Worm (Caenorhabditis elegans) whole organism, L1 larva: ENCODE measurements around the gene ippk-1.

Experiments
- F16B12.6 ChIP-seq: fragments of 150-350 bp; optimal IDR thresholded peaks from 2 replicates; lab custom pipeline; 2014; ENCODE audit warnings: missing biosample characterization, missing genetic modification characterization
- aha-1 ChIP-seq: fragments of 150-350 bp; optimal IDR thresholded peaks from 2 replicates; lab custom pipeline; 2014; ENCODE audit warnings: missing biosample characterization, missing genetic modification characterization
- ama-1 ChIP-seq: fragments of 150-350 bp; optimal IDR thresholded peaks from 2 replicates; lab custom pipeline; 2014
- blmp-1 ChIP-seq: fragments of 150-350 bp; optimal IDR thresholded peaks from 2 replicates; lab custom pipeline; 2014; ENCODE audit warnings: missing biosample characterization, missing genetic modification characterization
- ceh-82 ChIP-seq, 3 experiments: fragments of 150-350 bp in 1 of 3; sonication (generic microtip) in 2 of 3; optimal IDR thresholded peaks; 2 replicates each; lab custom pipeline; 2014 to 2017; ENCODE audit warnings: missing biosample characterization in 3 of 3, missing genetic modification characterization in 3 of 3
- ceh-90 ChIP-seq: sonication (generic microtip); optimal IDR thresholded peaks from 2 replicates; lab custom pipeline; 2016; ENCODE audit warnings: missing genetic modification characterization, missing compliant biosample characterization
- dpl-1 ChIP-seq, 3 experiments: fragments of 150-350 bp in 2 of 3; sonication (generic microtip) in 1 of 3; optimal IDR thresholded peaks; 2 replicates each; lab custom pipeline; 2014 to 2017; ENCODE audit warnings: missing biosample characterization in 3 of 3, missing genetic modification characterization in 3 of 3, missing genetic modification reagents in 3 of 3
- efl-1 ChIP-seq, 4 experiments: fragments of 150-350 bp; optimal IDR thresholded peaks in 3 of 4; peaks in 1 of 4; 1 replicate in 1 of 4; 2 replicates in 3 of 4; lab custom pipeline; 2014; ENCODE audit warnings: missing biosample characterization in 2 of 4, missing genetic modification characterization in 2 of 4, missing genetic modification reagents in 2 of 4
- efl-3 ChIP-seq: fragments of 200-800 bp; sonication (Bioruptor generic); optimal IDR thresholded peaks from 2 replicates; lab custom pipeline; 2018; ENCODE audit warnings: mild to moderate bottlenecking, missing genetic modification characterization, missing compliant biosample characterization
- egl-27 ChIP-seq, 2 experiments: fragments of 150-350 bp in 1 of 2; sonication (generic microtip); optimal IDR thresholded peaks; 3 replicates each; lab custom pipeline; 2017 to 2018; ENCODE audit warnings: missing biosample characterization in 2 of 2, missing genetic modification characterization in 2 of 2, missing genetic modification reagents in 2 of 2
- elt-2 ChIP-seq: sonication (generic microtip); optimal IDR thresholded peaks from 2 replicates; lab custom pipeline; 2016; ENCODE audit warnings: missing genetic modification characterization, mild to moderate bottlenecking, inconsistent platforms, missing compliant biosample characterization, missing genetic modification reagents
- elt-3 ChIP-seq, 6 experiments: fragments of 150-350 bp in 1 of 6; sonication (generic microtip); optimal IDR thresholded peaks; 2 replicates each; lab custom pipeline; 2017 to 2018; ENCODE audit warnings: missing biosample characterization in 6 of 6, missing genetic modification characterization in 6 of 6, inconsistent platforms in 1 of 6
- fkh-8 ChIP-seq: sonication (generic microtip); optimal IDR thresholded peaks from 2 replicates; lab custom pipeline; 2016; ENCODE audit warnings: mild to moderate bottlenecking, missing genetic modification characterization, missing compliant biosample characterization
- hlh-4 ChIP-seq: sonication (generic microtip); optimal IDR thresholded peaks from 2 replicates; lab custom pipeline; 2016; ENCODE audit warnings: mild to moderate bottlenecking, missing genetic modification characterization, missing compliant biosample characterization
- hpl-2 ChIP-seq: fragments of 150-350 bp; optimal IDR thresholded peaks from 2 replicates; lab custom pipeline; 2014; ENCODE audit warnings: missing biosample characterization, missing genetic modification reagents, missing genetic modification characterization
- irx-1 ChIP-seq: sonication (generic microtip); optimal IDR thresholded peaks from 2 replicates; lab custom pipeline; 2016; ENCODE audit warnings: missing genetic modification characterization, missing compliant biosample characterization
- jun-1 ChIP-seq: fragments of 150-350 bp; optimal IDR thresholded peaks from 2 replicates; lab custom pipeline; 2014; ENCODE audit warnings: missing biosample characterization, missing genetic modification reagents, missing genetic modification characterization
- lin-13 ChIP-seq: fragments of 150-350 bp; optimal IDR thresholded peaks from 2 replicates; lab custom pipeline; 2014; ENCODE audit warnings: missing biosample characterization, missing genetic modification reagents, missing genetic modification characterization
- lin-15B ChIP-seq: fragments of 150-350 bp; sonication (generic microtip); optimal IDR thresholded peaks from 3 replicates; lab custom pipeline; 2014; ENCODE audit warnings: missing biosample characterization, missing genetic modification characterization
- lsy-2 ChIP-seq, 2 experiments: fragments of 150-350 bp; optimal IDR thresholded peaks; 2 replicates each; lab custom pipeline; 2014; ENCODE audit warnings: missing biosample characterization in 2 of 2, missing genetic modification characterization in 2 of 2
- mef-2 ChIP-seq: fragments of 150-350 bp; optimal IDR thresholded peaks from 2 replicates; lab custom pipeline; 2014; ENCODE audit warnings: missing biosample characterization, missing genetic modification characterization
- nhr-11 ChIP-seq: fragments of 150-350 bp; optimal IDR thresholded peaks from 2 replicates; lab custom pipeline; 2014; ENCODE audit warnings: missing biosample characterization, missing genetic modification characterization
- nhr-20 ChIP-seq: sonication (generic microtip); optimal IDR thresholded peaks from 2 replicates; lab custom pipeline; 2016; ENCODE audit warnings: mild to moderate bottlenecking, missing genetic modification characterization, missing compliant biosample characterization
- nhr-85 ChIP-seq: sonication (generic microtip); peaks from one replicate; lab custom pipeline; 2016; ENCODE audit warnings: missing genetic modification characterization, inconsistent platforms, missing compliant biosample characterization
- pag-3 ChIP-seq: sonication (generic microtip); optimal IDR thresholded peaks from 2 replicates; lab custom pipeline; 2017; ENCODE audit warnings: missing genetic modification characterization, mild to moderate bottlenecking, missing compliant biosample characterization, antibody characterized with exemption, borderline replicate concordance; ENCODE audit not compliant: insufficient read depth
- pqm-1 ChIP-seq: sonication (generic microtip); optimal IDR thresholded peaks from 3 replicates; lab custom pipeline; 2017; ENCODE audit warnings: missing biosample characterization, missing genetic modification characterization
- snpc-4 ChIP-seq: fragments of 150-350 bp; optimal IDR thresholded peaks from 2 replicates; lab custom pipeline; 2014; ENCODE audit warnings: missing biosample characterization, missing genetic modification characterization
- snu-23 ChIP-seq: sonication (generic microtip); optimal IDR thresholded peaks from 2 replicates; lab custom pipeline; 2016; ENCODE audit warnings: missing genetic modification characterization, missing compliant biosample characterization
- sptf-1 ChIP-seq: fragments of 150-350 bp; optimal IDR thresholded peaks from 2 replicates; lab custom pipeline; 2014; ENCODE audit warnings: missing biosample characterization, missing genetic modification characterization
- swsn-7 ChIP-seq: sonication (generic microtip); optimal IDR thresholded peaks from 2 replicates; lab custom pipeline; 2016; ENCODE audit warnings: missing genetic modification characterization, missing compliant biosample characterization
- unc-130 ChIP-seq: fragments of 150-350 bp; optimal IDR thresholded peaks from 2 replicates; lab custom pipeline; 2017; ENCODE audit warnings: missing biosample characterization, missing genetic modification characterization, inconsistent platforms
- unc-62 ChIP-seq: fragments of 150-350 bp; optimal IDR thresholded peaks from 2 replicates; lab custom pipeline; 2014; ENCODE audit warnings: missing biosample characterization, missing genetic modification reagents, missing genetic modification characterization
- vab-15 ChIP-seq: sonication (generic microtip); optimal IDR thresholded peaks from 2 replicates; lab custom pipeline; 2017; ENCODE audit warnings: missing genotype, mild to moderate bottlenecking, missing genetic modification characterization, missing compliant biosample characterization

ippk-1 gene

ce11 chrII:12027697-12028245 lies 14.9 kb upstream of the ippk-1 start, which contains the start of gene Y17G7B.8:
TSS of gene Y17G7B.8 (minus strand) at chrII:12027747.
- TF ChIP-seq snpc-4 (tag; lab: Kevin White, UChicago): no peak
- peak; percentile 47 for TF ChIP-seq elt-2 (tag; lab: Kevin White, UChicago)
- TF ChIP-seq hpl-2 (GFP tag; lab: Kevin White, UChicago): no peak
- no peak for TF ChIP-seq nhr-85
- TF ChIP-seq unc-130 (tag; lab: Kevin White, UChicago): no peak
- TF ChIP-seq mef-2 (tag; lab: Kevin White, UChicago): no peak
- TF ChIP-seq nhr-11: no peak
- no peak for TF ChIP-seq efl-1 (optimal IDR thresholded peaks at IDR 0.05; lab: Kevin White, UChicago)
- peak in 1 of 2 experiments; percentile 34 for TF ChIP-seq efl-1 (GFP tag; optimal IDR thresholded peaks at IDR 0.05 in 1 of 2; lab: Kevin White, UChicago)

- TF ChIP-seq snu-23 (GFP tag; lab: Kevin White, UChicago) (no peak), blmp-1 (tag; lab: Kevin White, UChicago) (no peak), egl-27 (tag; optimal IDR thresholded peaks at IDR 0.05; lab: Kevin White, UChicago) (no peak), sptf-1 (tag; lab: Kevin White, UChicago) (no peak), fkh-8 (tag; lab: Kevin White, UChicago) (no peak), hlh-4 (tag; lab: Kevin White, UChicago) (no peak), dpl-1 (GFP tag; optimal IDR thresholded peaks at IDR 0.05; lab: Kevin White, UChicago) (no peak), irx-1 (tag; lab: Kevin White, UChicago) (no peak), elt-3 (tag; optimal IDR thresholded peaks at IDR 0.05; lab: Kevin White, UChicago) (no peak)
These were observed 14.0 kb upstream of the ippk-1 start for ce11 chrII:12028707-12029106.

ce11 chrII:12036075-12036474 lies 6.6 kb upstream of the ippk-1 start:
- TF ChIP-seq ceh-82 (tag; optimal IDR thresholded peaks at IDR 0.05; lab: Kevin White, UChicago): no peak
- TF ChIP-seq lin-15B: no peak
- no peak for TF ChIP-seq swsn-7 (tag; lab: Kevin White, UChicago)
- TF ChIP-seq efl-1 (optimal IDR thresholded peaks at IDR 0.05; lab: Kevin White, UChicago): no peak
- TF ChIP-seq efl-1 (GFP tag; optimal IDR thresholded peaks at IDR 0.05 in 1 of 2; lab: Kevin White, UChicago): no peak
- no peak for TF ChIP-seq jun-1
- no peak for TF ChIP-seq ceh-90 (tag; lab: Kevin White, UChicago)
- TF ChIP-seq pqm-1 (tag; lab: Kevin White, UChicago): no peak
- no peak for TF ChIP-seq efl-3 (GFP tag; lab: Kevin White, UChicago)
- TF ChIP-seq lin-13 (GFP tag; lab: Kevin White, UChicago): no peak
- TF ChIP-seq vab-15: no peak
- TF ChIP-seq egl-27 (tag; optimal IDR thresholded peaks at IDR 0.05; lab: Kevin White, UChicago): no peak
- TF ChIP-seq aha-1 (tag; lab: Kevin White, UChicago): no peak
- TF ChIP-seq pag-3 (tag; lab: Kevin White, UChicago): no peak
- TF ChIP-seq, all 84 proteins: peak for 0

- TF ChIP-seq efl-1 (optimal IDR thresholded peaks at IDR 0.05; lab: Kevin White, UChicago) (no peak), efl-1 (GFP tag; optimal IDR thresholded peaks at IDR 0.05 in 1 of 2; lab: Kevin White, UChicago) (peak in 1 of 2 experiments; percentile 49), F16B12.6 (tag; lab: Kevin White, UChicago) (no peak)
- TF ChIP-seq, all 84 proteins: peak for 1
These were observed 6.2 kb upstream of the ippk-1 start, which contains the start of gene cyn-16 for ce11 chrII:12036516-12036915. TSS of gene cyn-16 (minus strand) at chrII:12036742.

- TF ChIP-seq nhr-20: no peak
- no peak for TF ChIP-seq lsy-2 (tag; optimal IDR thresholded peaks at IDR 0.05; lab: Kevin White, UChicago)
- no peak for TF ChIP-seq snpc-4 (tag; lab: Kevin White, UChicago)
- TF ChIP-seq unc-62 (GFP tag; lab: Kevin White, UChicago): no peak
- TF ChIP-seq nhr-85: peak; percentile 62
- no peak for TF ChIP-seq ama-1
- TF ChIP-seq, all 84 proteins: peak for 1
These were observed 3.7 kb upstream of the ippk-1 start, which contains the start of gene tpi-1 for ce11 chrII:12039039-12039438. TSS of gene tpi-1 (minus strand) at chrII:12039139.
